Worm (Caenorhabditis elegans): ENCODE measurements around the gene ZC190.5.
A peak's percentile ranks its signal among the peaks of the same experiment; 100 is the strongest.
"Not testable (repeated sequence)": the region's sequence is repeated elsewhere in the genome, so short reads cannot be mapped to it uniquely, and the experiment has no call there.

ZC190.5 gene

DNA sequence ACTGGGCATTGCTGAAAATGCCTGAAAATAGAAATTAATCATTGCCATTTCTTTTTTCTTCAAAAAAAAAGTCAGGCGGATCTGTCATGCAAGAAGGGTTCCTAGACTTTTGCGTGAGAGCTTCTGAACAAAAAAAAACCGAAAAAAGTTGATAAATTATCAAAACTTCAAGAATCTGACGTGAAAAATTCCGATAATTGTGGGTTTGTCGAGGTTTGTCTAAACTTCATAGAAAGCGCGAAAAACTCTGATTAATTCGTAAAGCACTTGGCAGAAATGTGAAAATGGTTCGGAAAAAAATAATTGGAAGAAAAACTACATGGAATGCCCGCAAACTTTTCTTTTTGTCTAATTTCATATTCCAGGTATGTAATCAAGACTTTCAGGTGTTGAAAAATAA, at the start of gene ZC190.5:
Gene ZC190.5, minus strand, starts transcription at position 101 of the 400 bp plus-strand sequence.
- TF ChIP-seq ceh-31 (tag; optimal IDR thresholded peaks at IDR 0.05) (no peak), ets-4 (tag; optimal IDR thresholded peaks at IDR 0.05) (no peak), dve-1 (tag; optimal IDR thresholded peaks at IDR 0.05) (no peak), gmeb-2 (tag; optimal IDR thresholded peaks at IDR 0.05) (no peak), pqm-1 (tag; optimal IDR thresholded peaks at IDR 0.05) (no peak), ahr-1 (tag; optimal IDR thresholded peaks at IDR 0.05) (no peak), ceh-6 (GFP tag; optimal IDR thresholded peaks at IDR 0.05) (no peak), fax-1 (tag; optimal IDR thresholded peaks at IDR 0.05) (no peak), ceh-34 (tag; optimal IDR thresholded peaks at IDR 0.05) (no peak), elt-2 (tag; optimal IDR thresholded peaks at IDR 0.05) (no peak), pros-1 (tag; optimal IDR thresholded peaks at IDR 0.05) (no peak), hlh-6 (tag; optimal IDR thresholded peaks at IDR 0.05) (no peak), nfya-1 (tag; optimal IDR thresholded peaks at IDR 0.05) (no peak), K02D7.2 (tag; optimal IDR thresholded peaks at IDR 0.05) (no peak), ceh-30 (tag; optimal IDR thresholded peaks at IDR 0.05) (no peak), K09A11.1 (tag; optimal IDR thresholded peaks at IDR 0.05; ENCODE audit: insufficient read depth) (no peak), ceh-9 (tag; optimal IDR thresholded peaks at IDR 0.05) (no peak), pag-3 (tag; optimal IDR thresholded peaks at IDR 0.05; ENCODE audit: borderline replicate concordance) (no peak), npax-4 (tag; optimal IDR thresholded peaks at IDR 0.05) (no peak), che-1 (tag; optimal IDR thresholded peaks at IDR 0.05) (no peak)

DNA sequence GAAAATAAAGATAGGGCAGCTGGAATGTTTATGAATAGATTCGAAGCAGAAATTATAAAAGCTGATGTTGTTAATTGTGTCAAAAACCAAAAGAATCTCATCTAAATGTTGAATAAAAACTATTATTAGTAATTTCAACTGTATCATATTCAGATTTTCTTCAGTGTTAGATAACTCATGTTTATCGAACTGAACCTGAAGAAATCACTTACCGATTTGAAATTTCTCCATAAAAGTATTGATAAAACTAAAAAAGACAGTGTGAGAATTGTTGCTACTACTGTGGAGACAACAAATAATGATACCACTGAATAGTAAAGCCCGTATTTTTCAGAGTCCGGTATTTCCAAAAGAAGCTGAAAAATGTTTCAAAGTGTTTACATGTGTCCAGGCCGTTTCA, 48.8 kb upstream of the ZC190.5 start, which contains the start of gene ZC196.8:
Gene ZC196.8, minus strand, starts transcription at position 101 of the 400 bp plus-strand sequence.
- TF ChIP-seq hlh-8, ztf-16, pax-1 (tag; optimal IDR thresholded peaks at IDR 0.05): not testable (repeated sequence)

DNA sequence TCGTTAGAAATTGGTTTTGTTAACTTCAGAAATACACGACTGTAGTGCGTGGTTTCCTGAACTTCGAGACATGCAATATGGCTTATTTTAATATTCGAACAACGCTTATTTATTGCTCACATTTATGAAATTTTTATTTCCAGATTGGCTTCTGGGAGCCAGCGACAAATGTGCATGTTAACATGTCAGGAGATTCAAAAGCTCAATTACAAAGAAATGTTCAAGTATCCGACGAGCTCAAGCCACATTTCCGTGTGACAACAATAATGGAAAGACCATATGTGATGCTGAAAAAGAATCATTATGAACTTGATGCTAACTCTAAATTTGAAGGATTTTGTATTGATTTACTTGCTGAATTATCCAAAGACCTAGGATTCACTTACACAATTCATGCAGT, 45.0 kb upstream of the ZC190.5 start:
- TF ChIP-seq nfya-1 (tag; optimal IDR thresholded peaks at IDR 0.05) = no peak
- TF ChIP-seq ets-4 (tag; optimal IDR thresholded peaks at IDR 0.05) = no peak
- TF ChIP-seq K02D7.2 (tag; optimal IDR thresholded peaks at IDR 0.05) = no peak
- TF ChIP-seq nhr-11 (tag; optimal IDR thresholded peaks at IDR 0.05) = no peak
- no peak for TF ChIP-seq ceh-14 (tag; optimal IDR thresholded peaks at IDR 0.05)
- no peak for TF ChIP-seq fax-1 (tag; optimal IDR thresholded peaks at IDR 0.05)
- no peak for TF ChIP-seq lin-11 (tag; optimal IDR thresholded peaks at IDR 0.05)

DNA sequence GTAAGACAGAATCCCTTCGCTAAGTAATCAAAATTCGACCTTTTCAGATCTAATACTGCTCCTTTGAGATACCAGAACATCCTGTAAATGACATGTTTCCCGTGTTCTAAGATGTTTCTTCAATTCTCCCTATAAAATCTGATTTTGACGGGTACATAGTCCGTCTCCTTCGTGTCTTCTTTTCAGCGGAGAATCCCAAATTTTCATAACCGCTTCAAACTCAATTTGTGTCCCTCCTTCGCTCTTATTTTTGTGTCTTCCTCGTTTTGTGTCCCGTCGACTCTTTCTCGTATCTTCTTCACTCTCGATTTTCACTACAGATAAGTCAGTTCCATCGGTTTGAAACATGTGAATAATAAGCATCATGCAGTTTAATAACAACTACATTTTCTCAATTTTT, 42.8 kb upstream of the ZC190.5 start, which contains the start of gene glr-5:
Gene glr-5, plus strand, starts transcription at position 321 of the 400 bp plus-strand sequence.
- TF ChIP-seq ceh-34 (tag; optimal IDR thresholded peaks at IDR 0.05) (no peak), unc-42 (tag; optimal IDR thresholded peaks at IDR 0.05) (peak; percentile 91), sox-2 (GFP tag; IDR thresholded peaks at IDR 0.05) (no peak), ztf-16 (tag; optimal IDR thresholded peaks at IDR 0.05) (no peak)

DNA sequence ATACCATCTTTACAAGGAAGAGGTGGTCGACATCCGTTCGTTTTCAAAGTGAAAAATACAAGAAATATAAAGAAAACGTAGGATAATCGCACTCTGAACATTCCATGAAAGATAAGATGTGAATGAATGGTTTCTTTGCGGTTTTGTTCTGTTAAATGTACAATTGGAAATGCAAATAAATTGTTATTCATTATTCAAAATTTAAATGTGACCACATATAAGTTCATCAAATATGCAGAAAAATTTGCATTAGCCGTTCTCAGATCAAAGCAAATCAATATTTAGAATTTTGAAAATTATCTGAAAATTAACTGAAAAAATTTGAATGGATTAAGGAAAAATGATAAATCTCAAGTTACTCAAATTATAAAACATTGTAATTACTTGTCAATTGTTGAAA, 38.5 kb upstream of the ZC190.5 start, which contains the start of gene ZC178.2:
Gene ZC178.2, minus strand, starts transcription at position 101 of the 400 bp plus-strand sequence.
- TF ChIP-seq ztf-16 (tag; optimal IDR thresholded peaks at IDR 0.05) (no peak), Y22D7AL.16 (tag; optimal IDR thresholded peaks at IDR 0.05) (no peak), dve-1 (tag; optimal IDR thresholded peaks at IDR 0.05) (no peak), unc-42 (tag; optimal IDR thresholded peaks at IDR 0.05) (no peak), ceh-9 (tag; optimal IDR thresholded peaks at IDR 0.05) (no peak), tbx-7 (tag; optimal IDR thresholded peaks at IDR 0.05) (no peak), hlh-30 (tag; optimal IDR thresholded peaks at IDR 0.05; ENCODE audit: insufficient read depth) (no peak), ceh-30 (tag; optimal IDR thresholded peaks at IDR 0.05) (no peak), mec-3 (tag; optimal IDR thresholded peaks at IDR 0.05; ENCODE audit: borderline replicate concordance) (no peak), C08G9.2 (tag; optimal IDR thresholded peaks at IDR 0.05) (no peak), pat-9 (tag; optimal IDR thresholded peaks at IDR 0.05) (no peak), fkh-10 (GFP tag; optimal IDR thresholded peaks at IDR 0.05) (no peak), gmeb-2 (tag; optimal IDR thresholded peaks at IDR 0.05) (no peak)
